Worm (Caenorhabditis elegans): Measurements from ENCODE around the gene gly-11.
A peak's percentile ranks its signal among the peaks of the same experiment; 100 is the strongest.

Gene gly-11

ce11 chrIII:12218633-12219097, 41.6 kb upstream of the gly-11 start, which contains the start of the genes gex-4 and gphr-1 (continued):
- TF ChIP-seq hrde-1 (tag; optimal IDR thresholded peaks at IDR 0.05; ENCODE audit: borderline replicate concordance) = no peak
- TF ChIP-seq K12H6.12 (tag; optimal IDR thresholded peaks at IDR 0.05) = peak; percentile 16
- TF ChIP-seq hmg-20 (GFP tag; IDR thresholded peaks at IDR 0.05) = no peak
- no peak for TF ChIP-seq D2030.7 (GFP tag; IDR thresholded peaks at IDR 0.05)
- no peak for TF ChIP-seq aptf-3 (GFP tag; IDR thresholded peaks at IDR 0.05)
- TF ChIP-seq let-526 (GFP tag; IDR thresholded peaks at IDR 0.05) = no peak
- no peak for TF ChIP-seq die-1 (tag; optimal IDR thresholded peaks at IDR 0.05)
- no peak for TF ChIP-seq ekl-4 (GFP tag; IDR thresholded peaks at IDR 0.05)
- no peak for TF ChIP-seq efl-1 (GFP tag; optimal IDR thresholded peaks at IDR 0.05)
- no peak for TF ChIP-seq F37B4.10 (GFP tag; IDR thresholded peaks at IDR 0.05)
- TF ChIP-seq snpc-4 (GFP tag; optimal IDR thresholded peaks at IDR 0.05) = no peak
- TF ChIP-seq snpc-4 (tag; optimal IDR thresholded peaks at IDR 0.05) = peak in 1 of 4 experiments; percentile 13
- peak; percentile 13 for TF ChIP-seq F23B12.7 (tag; optimal IDR thresholded peaks at IDR 0.05; ENCODE audit: insufficient read depth)
- no peak for TF ChIP-seq C06A6.2 (GFP tag; conservative IDR thresholded peaks at IDR 0.05)
- no peak for TF ChIP-seq atf-7 (tag; optimal IDR thresholded peaks at IDR 0.05)
- no peak for TF ChIP-seq ztf-25 (GFP tag; IDR thresholded peaks at IDR 0.05)
- TF ChIP-seq snpc-1.3 (tag; optimal IDR thresholded peaks at IDR 0.05; ENCODE audit: insufficient read depth) = no peak
- TF ChIP-seq attf-3 (GFP tag; conservative IDR thresholded peaks at IDR 0.05) = no peak
- no peak for TF ChIP-seq madf-8 (GFP tag; conservative IDR thresholded peaks at IDR 0.05)
- no peak for TF ChIP-seq ccch-3 (GFP tag; optimal IDR thresholded peaks at IDR 0.05)
- TF ChIP-seq nhr-179 (tag; optimal IDR thresholded peaks at IDR 0.05) = no peak
- TF ChIP-seq unc-62 (GFP tag; optimal IDR thresholded peaks at IDR 0.05) = no peak
- TF ChIP-seq let-607 (tag; optimal IDR thresholded peaks at IDR 0.05) = no peak
- TF ChIP-seq attf-5 (GFP tag; optimal IDR thresholded peaks at IDR 0.05) = peak; percentile 53
- peak; percentile 77 for TF ChIP-seq mcd-1 (GFP tag; IDR thresholded peaks at IDR 0.05)
- TF ChIP-seq zim-3 (tag; optimal IDR thresholded peaks at IDR 0.05) = no peak
- no peak for TF ChIP-seq attf-6 (GFP tag; IDR thresholded peaks at IDR 0.05)

DNA sequence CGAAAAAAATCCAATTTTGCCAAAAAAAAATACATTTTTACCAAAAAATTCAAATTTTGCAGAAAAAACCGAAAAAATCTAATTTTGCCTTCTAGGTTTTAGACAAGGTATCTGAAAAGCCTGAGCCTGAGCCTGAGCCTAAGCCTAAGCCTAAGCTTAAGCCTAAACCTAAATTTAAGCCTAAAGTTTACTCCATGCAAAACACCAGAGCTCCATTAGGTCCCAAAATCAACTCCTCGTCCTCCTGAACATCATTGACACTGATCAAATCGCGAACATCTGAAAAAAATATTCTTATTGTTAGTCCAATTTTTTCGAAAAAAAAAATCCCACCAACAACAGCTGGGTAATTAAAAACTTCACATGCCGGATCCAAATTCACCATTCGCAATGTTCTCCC, 41.0 kb upstream of the gly-11 start:
- TF ChIP-seq snpc-1.1 (tag; optimal IDR thresholded peaks at IDR 0.05; ENCODE audit: insufficient read depth) (no peak), hmg-1.2 (GFP tag; IDR thresholded peaks at IDR 0.05) (no peak), lsy-27 (tag; optimal IDR thresholded peaks at IDR 0.05; ENCODE audit: borderline replicate concordance, insufficient read depth) (no peak), rec-8 (tag; optimal IDR thresholded peaks at IDR 0.05) (no peak), atf-7 (tag; optimal IDR thresholded peaks at IDR 0.05) (no peak), attf-5 (GFP tag; optimal IDR thresholded peaks at IDR 0.05) (no peak), sptf-2 (GFP tag; optimal IDR thresholded peaks at IDR 0.05) (no peak), K12H6.12 (tag; optimal IDR thresholded peaks at IDR 0.05) (no peak), mcd-1 (GFP tag; IDR thresholded peaks at IDR 0.05) (no peak), B0261.1 (tag; optimal IDR thresholded peaks at IDR 0.05) (no peak), snpc-4 (GFP tag; optimal IDR thresholded peaks at IDR 0.05) (no peak), snpc-4 (tag; optimal IDR thresholded peaks at IDR 0.05) (no peak)

ce11 chrIII:12215596-12215995, 38.6 kb upstream of the gly-11 start, which contains the start of gene Y75B8A.13:
TSS of gene Y75B8A.13 (minus strand) at chrIII:12215696.
- TF ChIP-seq him-1 (tag; optimal IDR thresholded peaks at IDR 0.05) (no peak), sdz-38 (tag; optimal IDR thresholded peaks at IDR 0.05) (no peak), zim-3 (tag; optimal IDR thresholded peaks at IDR 0.05) (no peak), nhr-80 (tag; optimal IDR thresholded peaks at IDR 0.05) (no peak), bed-1 (GFP tag; IDR thresholded peaks at IDR 0.05) (no peak), mxl-1 (tag; optimal IDR thresholded peaks at IDR 0.05) (no peak), repo-1 (tag; optimal IDR thresholded peaks at IDR 0.05) (no peak)
